Worm (Caenorhabditis elegans) whole organism, late embryonic: ENCODE measurements around the gene Y17G7B.21.

Source experiments
- F13H6.1 ChIP-seq: sonication (generic microtip); optimal IDR thresholded peaks from 2 replicates; lab custom pipeline; 2016; ENCODE audit warnings: missing genetic modification characterization, missing compliant biosample characterization
- ama-1 ChIP-seq: fragments of 150-350 bp; optimal IDR thresholded peaks from 2 replicates; lab custom pipeline; 2014
- elt-2 ChIP-seq: sonication (generic microtip); optimal IDR thresholded peaks from 2 replicates; lab custom pipeline; 2016; ENCODE audit warnings: missing genetic modification reagents, missing genetic modification characterization, missing compliant biosample characterization
- elt-4 ChIP-seq: sonication (generic microtip); optimal IDR thresholded peaks from 2 replicates; lab custom pipeline; 2016; ENCODE audit warnings: missing genetic modification characterization, missing compliant biosample characterization
- mec-3 ChIP-seq: sonication (generic microtip); optimal IDR thresholded peaks from 2 replicates; lab custom pipeline; 2016; ENCODE audit warnings: borderline replicate concordance, missing genetic modification characterization, missing compliant biosample characterization
- pqm-1 ChIP-seq: sonication (generic microtip); optimal IDR thresholded peaks from 2 replicates; lab custom pipeline; 2016; ENCODE audit warnings: missing genetic modification characterization, missing compliant biosample characterization
- pros-1 ChIP-seq: fragments of 150-350 bp; optimal IDR thresholded peaks from 2 replicates; lab custom pipeline; 2014; ENCODE audit warnings: missing biosample characterization, missing genetic modification reagents, missing genetic modification characterization
- syd-9 ChIP-seq: sonication (generic microtip); optimal IDR thresholded peaks from 2 replicates; lab custom pipeline; 2016; ENCODE audit warnings: mild to moderate bottlenecking, missing genetic modification characterization, moderate library complexity, missing compliant biosample characterization
- tbx-2 ChIP-seq: sonication (generic microtip); optimal IDR thresholded peaks from 2 replicates; lab custom pipeline; 2016; ENCODE audit warnings: missing genetic modification characterization, missing compliant biosample characterization
- ttx-3 ChIP-seq: sonication (generic microtip); optimal IDR thresholded peaks from 2 replicates; lab custom pipeline; 2016; ENCODE audit warnings: missing genetic modification reagents, missing genetic modification characterization, missing compliant biosample characterization

ce11 chrII:11936393-11936792 lies 41.1 kb downstream of the Y17G7B.21 start:
- TF ChIP-seq F13H6.1 (no peak), elt-2 (tag; lab: Kevin White, UChicago) (no peak), pros-1 (tag; lab: Kevin White, UChicago) (no peak), tbx-2 (no peak), ttx-3 (tag; lab: Kevin White, UChicago) (no peak), syd-9 (tag; lab: Kevin White, UChicago) (no peak), mec-3 (no peak), ama-1 (no peak), pqm-1 (tag; lab: Kevin White, UChicago) (no peak), elt-4 (no peak)
